Fruit fly (Drosophila melanogaster): ENCODE results near the gene Phf5a.

DNA sequence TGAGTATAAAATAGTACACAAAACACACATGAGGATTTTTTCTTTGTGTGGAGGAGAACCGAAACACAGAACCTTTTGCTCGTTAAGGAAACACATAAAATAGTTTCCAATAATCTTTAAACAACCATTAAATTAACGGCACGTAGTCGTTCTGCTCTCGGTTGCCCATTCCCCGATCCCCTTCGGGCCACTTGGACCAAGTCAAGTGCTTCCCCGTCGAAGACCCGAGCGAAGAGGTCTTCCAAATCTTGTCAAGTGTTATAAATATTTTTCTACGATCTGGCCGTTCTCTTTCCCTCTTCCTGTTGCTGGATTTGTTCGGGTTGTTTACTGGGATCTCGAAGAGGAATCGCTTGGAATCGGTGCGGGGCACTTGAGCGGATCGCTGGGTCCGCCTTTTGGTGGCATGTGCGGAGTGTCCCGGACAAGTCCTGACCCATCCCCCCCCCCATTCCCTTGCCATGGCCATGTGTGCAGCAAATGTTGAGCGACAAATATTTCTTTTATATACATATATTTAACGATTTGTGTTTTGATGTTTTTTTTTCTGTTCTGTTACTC lies 40.4 kb upstream of the Phf5a start:
- TF ChIP-seq CG34367 (tag; optimal IDR thresholded peaks at IDR 0.05) (no peak), CG15710 (tag; optimal IDR thresholded peaks at IDR 0.05) (no peak), fd96Ca (GFP tag; IDR thresholded peaks at IDR 0.05) (no peak), Pif1B (GFP tag; optimal IDR thresholded peaks at IDR 0.05) (no peak), CG4496 (GFP tag; IDR thresholded peaks at IDR 0.05) (no peak), gl (tag; optimal IDR thresholded peaks at IDR 0.05) (no peak), EcR (GFP tag; optimal IDR thresholded peaks at IDR 0.05) (no peak), CG32121 (GFP tag; IDR thresholded peaks at IDR 0.05) (no peak)

All from whole organism, pupa.